Fruit fly (Drosophila melanogaster) whole organism, adult: ENCODE results near the gene ro.
A peak's percentile ranks its signal among the peaks of the same experiment; 100 is the strongest.

Experiments
- CG33017 ChIP-seq: fragments of 200-800 bp; sonication (Bioruptor generic); optimal IDR thresholded peaks from 2 replicates; lab custom pipeline; 2018; ENCODE audit warnings: missing biosample characterization, mild to moderate bottlenecking, missing genetic modification characterization, moderate library complexity
- CG7045 ChIP-seq: fragments of 200-800 bp; sonication (Bioruptor generic); optimal IDR thresholded peaks from 2 replicates; lab custom pipeline; 2017; ENCODE audit warnings: missing biosample characterization, mild to moderate bottlenecking, missing genetic modification characterization
- CG7101 ChIP-seq: fragments of 200-800 bp; sonication (Bioruptor generic); optimal IDR thresholded peaks from 2 replicates; lab custom pipeline; 2018; ENCODE audit warnings: missing biosample characterization, mild to moderate bottlenecking, missing genetic modification characterization, moderate library complexity
- Clk ChIP-seq: fragments of 200-800 bp; sonication (Bioruptor generic); optimal IDR thresholded peaks from 2 replicates; lab custom pipeline; 2017; ENCODE audit warnings: missing biosample characterization, missing genetic modification characterization
- Hr96 ChIP-seq: fragments of 200-800 bp; sonication (Bioruptor generic); optimal IDR thresholded peaks from 2 replicates; lab custom pipeline; 2016; ENCODE audit warnings: missing biosample characterization, missing genetic modification characterization
- Mnt ChIP-seq: fragments of 200-800 bp; sonication (Bioruptor generic); optimal IDR thresholded peaks from 2 replicates; lab custom pipeline; 2016; ENCODE audit warnings: missing biosample characterization, mild to moderate bottlenecking, missing genetic modification characterization
- cic ChIP-seq: fragments of 200-800 bp; sonication (Bioruptor generic); optimal IDR thresholded peaks from 2 replicates; lab custom pipeline; 2017; ENCODE audit warnings: missing biosample characterization, mild to moderate bottlenecking, missing genetic modification characterization, moderate library complexity
- kay ChIP-seq: fragments of 200-800 bp; sonication (Bioruptor generic); peaks from one replicate; lab custom pipeline; 2016; ENCODE audit warnings: missing biosample characterization, missing genetic modification characterization, borderline replicate concordance
- ovo ChIP-seq: fragments of 200-800 bp; sonication (Bioruptor generic); optimal IDR thresholded peaks from 2 replicates; lab custom pipeline; 2016; ENCODE audit warnings: missing biosample characterization, missing genetic modification characterization
- tj ChIP-seq: fragments of 200-800 bp; sonication (Bioruptor generic); optimal IDR thresholded peaks from 3 replicates; lab custom pipeline; 2017; ENCODE audit warnings: missing biosample characterization, mild to moderate bottlenecking, missing genetic modification characterization, moderate library complexity

DNA sequence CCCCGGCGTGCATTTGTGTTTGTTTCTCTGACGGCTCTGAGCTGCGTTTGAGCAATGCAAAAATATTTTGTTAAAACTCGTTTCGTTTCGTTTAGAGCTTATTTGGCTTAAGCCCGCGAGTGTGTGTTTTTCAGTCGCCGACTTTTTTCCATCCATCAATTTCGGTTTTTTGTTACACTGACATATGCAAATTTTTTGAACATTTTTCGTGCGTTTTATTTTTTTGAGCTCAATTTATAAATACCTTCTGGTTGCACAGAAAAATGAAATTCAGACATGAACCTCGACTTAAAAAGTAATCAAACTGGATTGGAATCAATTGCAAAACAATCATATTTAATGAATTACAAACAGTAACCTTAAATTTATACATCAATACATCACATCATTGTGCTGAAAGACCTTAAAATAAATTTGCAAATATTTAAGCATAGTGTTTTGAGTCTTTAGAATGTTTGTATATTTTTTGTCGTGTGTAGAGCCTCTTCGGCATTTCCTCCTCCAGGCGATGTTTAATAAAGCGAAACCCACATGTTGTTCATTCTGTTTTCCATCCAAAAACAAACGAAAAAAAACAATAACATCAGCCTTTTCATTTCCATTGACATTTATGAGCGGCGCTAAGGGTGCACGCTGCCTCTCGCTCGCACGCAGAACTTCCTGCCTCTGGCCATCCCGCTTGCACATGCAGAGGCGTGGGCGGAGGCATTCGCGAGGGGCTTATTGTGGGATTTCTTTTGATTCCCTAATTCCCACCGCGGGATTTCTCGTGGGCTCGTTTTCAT lies 1.5 kb upstream of the ro start:
- no peak for TF ChIP-seq CG7045 (GFP tag; lab: Kevin White, UChicago)
- no peak for TF ChIP-seq CG7101 (tag; lab: Kevin White, UChicago)
- TF ChIP-seq Mnt (GFP tag; lab: Kevin White, UChicago): no peak
- no peak for TF ChIP-seq Hr96 (GFP tag; lab: Kevin White, UChicago)
- no peak for TF ChIP-seq ovo (GFP tag; lab: Kevin White, UChicago)
- peak; percentile 67 for TF ChIP-seq kay (GFP tag; lab: Kevin White, UChicago)
- TF ChIP-seq CG33017 (tag; lab: Kevin White, UChicago): no peak
- no peak for TF ChIP-seq cic (GFP tag; lab: Kevin White, UChicago)
- TF ChIP-seq tj (GFP tag; lab: Kevin White, UChicago): peak; percentile 52
- TF ChIP-seq Clk: no peak
